Worm (Caenorhabditis elegans) whole organism, young adult: Measurements from ENCODE around the gene tbg-1.

Source experiments
- B0035.1 ChIP-seq: sonication (generic microtip); optimal IDR thresholded peaks from 2 replicates; lab custom pipeline; 2016; ENCODE audit warnings: missing genetic modification characterization, mild to moderate bottlenecking, missing compliant biosample characterization, missing genotype, missing genetic modification reagents
- C17E4.6 ChIP-seq: fragments of 200-800 bp; sonication (Bioruptor generic); IDR thresholded peaks from 2 replicates; pipeline ENCODE4 v1.3.6; 2022; ENCODE audit warnings: missing genetic modification reagents, missing genetic modification characterization, missing compliant biosample characterization
- F22D6.2 ChIP-seq: sonication (generic microtip); optimal IDR thresholded peaks from 2 replicates; lab custom pipeline; 2016; ENCODE audit warnings: mild to moderate bottlenecking, missing genetic modification characterization, missing compliant biosample characterization
- F23B12.7 ChIP-seq: sonication (generic microtip); optimal IDR thresholded peaks from 2 replicates; lab custom pipeline; 2017; ENCODE audit warnings: missing genetic modification characterization, mild to moderate bottlenecking, missing compliant biosample characterization, antibody characterized with exemption, moderate library complexity; ENCODE audit not compliant: insufficient read depth
- F55B11.4 ChIP-seq: sonication (generic microtip); optimal IDR thresholded peaks from 2 replicates; lab custom pipeline; 2016; ENCODE audit warnings: missing compliant biosample characterization, missing genetic modification characterization, borderline replicate concordance; ENCODE audit not compliant: insufficient read depth
- K11D2.4 ChIP-seq: fragments of 200-800 bp; sonication (Bioruptor generic); IDR thresholded peaks from 2 replicates; pipeline ENCODE4 v1.3.6; 2022; ENCODE audit warnings: missing genetic modification reagents, missing genetic modification characterization, missing compliant biosample characterization
- Y53G8AR.9 ChIP-seq: fragments of 200-800 bp; sonication (Bioruptor generic); conservative IDR thresholded peaks from 2 replicates; pipeline ENCODE4 v1.3.6; 2022; ENCODE audit warnings: missing genetic modification reagents, missing genetic modification characterization, missing compliant biosample characterization
- Y56A3A.18 ChIP-seq: fragments of 200-800 bp; sonication (Bioruptor generic); IDR thresholded peaks from 2 replicates; pipeline ENCODE4 v1.3.6; 2022; ENCODE audit warnings: missing genetic modification reagents, missing genetic modification characterization, missing compliant biosample characterization
- Y95B8A.8 ChIP-seq: fragments of 200-800 bp; sonication (Bioruptor generic); IDR thresholded peaks from 2 replicates; pipeline ENCODE4 v1.3.6; 2022; ENCODE audit warnings: missing genetic modification reagents, missing genetic modification characterization, missing compliant biosample characterization
- aptf-2 ChIP-seq: fragments of 200-800 bp; sonication (Bioruptor generic); conservative IDR thresholded peaks from 2 replicates; pipeline ENCODE4 v1.3.6; 2022; ENCODE audit warnings: missing genetic modification reagents, missing genetic modification characterization, missing compliant biosample characterization
- dox-1 ChIP-seq: fragments of 200-800 bp; sonication (Bioruptor generic); IDR thresholded peaks from 2 replicates; pipeline ENCODE4 v1.3.6; 2022; ENCODE audit warnings: missing genetic modification reagents, missing genetic modification characterization, missing compliant biosample characterization
- dpl-1 ChIP-seq: fragments of 150-350 bp; optimal IDR thresholded peaks from 2 replicates; lab custom pipeline; 2014; ENCODE audit warnings: missing biosample characterization, missing genetic modification reagents, missing genetic modification characterization
- efl-1 ChIP-seq: fragments of 150-350 bp; optimal IDR thresholded peaks from 2 replicates; lab custom pipeline; 2014; ENCODE audit warnings: missing biosample characterization, missing genetic modification reagents, missing genetic modification characterization
- egrh-3 ChIP-seq: fragments of 200-800 bp; sonication (Bioruptor generic); IDR thresholded peaks from 2 replicates; pipeline ENCODE4 v1.3.6; 2022; ENCODE audit warnings: missing genetic modification reagents, missing genetic modification characterization, missing compliant biosample characterization
- gei-17 ChIP-seq: fragments of 200-800 bp; sonication (Bioruptor generic); optimal IDR thresholded peaks from 2 replicates; lab custom pipeline; 2018; ENCODE audit warnings: mild to moderate bottlenecking, missing genetic modification characterization, missing compliant biosample characterization
- hmg-1.2 ChIP-seq: fragments of 200-800 bp; sonication (Bioruptor generic); IDR thresholded peaks from 2 replicates; pipeline ENCODE4 v1.3.6; 2022; ENCODE audit warnings: missing genetic modification reagents, missing genetic modification characterization, missing compliant biosample characterization
- mxl-1 ChIP-seq: sonication (generic microtip); optimal IDR thresholded peaks from 2 replicates; lab custom pipeline; 2016; ENCODE audit warnings: missing genetic modification characterization, missing compliant biosample characterization
- nfya-1 ChIP-seq: sonication (generic microtip); optimal IDR thresholded peaks from 2 replicates; lab custom pipeline; 2017; ENCODE audit warnings: antibody characterized with exemption, missing compliant biosample characterization, missing genetic modification characterization, borderline replicate concordance; ENCODE audit not compliant: insufficient read depth
- nfyb-1 ChIP-seq: fragments of 200-800 bp; sonication (Bioruptor generic); IDR thresholded peaks from 2 replicates; pipeline ENCODE4 v1.3.6; 2022; ENCODE audit warnings: missing genetic modification reagents, missing genetic modification characterization, missing compliant biosample characterization
- nhr-120 ChIP-seq: fragments of 200-800 bp; sonication (Bioruptor generic); IDR thresholded peaks from 2 replicates; pipeline ENCODE4 v1.3.6; 2022; ENCODE audit warnings: missing genetic modification characterization, missing compliant biosample characterization
- nhr-80 ChIP-seq: sonication (generic microtip); optimal IDR thresholded peaks from 2 replicates; lab custom pipeline; 2016; ENCODE audit warnings: missing genetic modification characterization, missing compliant biosample characterization
- pha-4 ChIP-seq: fragments of 150-350 bp; sonication (generic microtip); optimal IDR thresholded peaks from 2 replicates; lab custom pipeline; 2014; ENCODE audit warnings: missing biosample characterization, missing genetic modification reagents, missing genetic modification characterization
- sdz-38 ChIP-seq: sonication (generic microtip); optimal IDR thresholded peaks from 2 replicates; lab custom pipeline; 2016; ENCODE audit warnings: missing genotype, missing genetic modification characterization, missing compliant biosample characterization
- snpc-1.1 ChIP-seq: sonication (generic microtip); optimal IDR thresholded peaks from 2 replicates; lab custom pipeline; 2017; ENCODE audit warnings: missing genetic modification characterization, mild to moderate bottlenecking, missing compliant biosample characterization, antibody characterized with exemption, moderate library complexity, missing genotype, missing genetic modification reagents; ENCODE audit not compliant: insufficient read depth
- snpc-3.4 ChIP-seq: sonication (generic microtip); optimal IDR thresholded peaks from 2 replicates; lab custom pipeline; 2017; ENCODE audit warnings: missing genetic modification characterization, mild to moderate bottlenecking, missing compliant biosample characterization, antibody characterized with exemption, moderate library complexity, missing genotype, missing genetic modification reagents
- unc-62 ChIP-seq: fragments of 150-350 bp; optimal IDR thresholded peaks from 2 replicates; lab custom pipeline; 2014; ENCODE audit warnings: missing biosample characterization, missing genetic modification reagents, missing genetic modification characterization
- zfh-2 ChIP-seq: fragments of 200-800 bp; sonication (Bioruptor generic); conservative IDR thresholded peaks from 2 replicates; pipeline ENCODE4 v1.3.6; 2022; ENCODE audit warnings: missing genetic modification reagents, missing genetic modification characterization, missing compliant biosample characterization
- ztf-18 ChIP-seq: sonication (generic microtip); optimal IDR thresholded peaks from 2 replicates; lab custom pipeline; 2016; ENCODE audit warnings: missing genotype, mild to moderate bottlenecking, missing genetic modification characterization, missing compliant biosample characterization
- ztf-25 ChIP-seq: fragments of 200-800 bp; sonication (Bioruptor generic); IDR thresholded peaks from 2 replicates; pipeline ENCODE4 v1.3.6; 2022; ENCODE audit warnings: missing genetic modification reagents, missing genetic modification characterization, missing compliant biosample characterization
- ztf-3 ChIP-seq: fragments of 200-800 bp; sonication (Bioruptor generic); optimal IDR thresholded peaks from 2 replicates; lab custom pipeline; 2018; ENCODE audit warnings: mild to moderate bottlenecking, missing genetic modification characterization, missing compliant biosample characterization
- ztf-6 ChIP-seq: fragments of 200-800 bp; sonication (Bioruptor generic); IDR thresholded peaks from 2 replicates; pipeline ENCODE4 v1.3.6; 2022; ENCODE audit warnings: missing genetic modification reagents, missing genetic modification characterization, missing compliant biosample characterization

The tbg-1 gene

ce11 chrIII:9651871-9652270 lies 22.9 kb upstream of the tbg-1 start, which contains the start of gene C15H7.3:
Gene C15H7.3 (minus strand): TSS chrIII:9651971.
- TF ChIP-seq ztf-3 (GFP tag; lab: Kevin White, UChicago) = no peak
- TF ChIP-seq, all 124 proteins: peak for 0

ce11 chrIII:9646440-9647021 lies 17.6 kb upstream of the tbg-1 start:
- TF ChIP-seq nhr-120 (GFP tag; lab: Robert Waterston, UW) (no peak), C17E4.6 (GFP tag; lab: Robert Waterston, UW) (no peak), hmg-1.2 (GFP tag; lab: Robert Waterston, UW) (no peak), ztf-18 (no peak), B0035.1 (tag; lab: Kevin White, UChicago) (no peak), Y53G8AR.9 (GFP tag; lab: Robert Waterston, UW) (no peak), efl-1 (GFP tag; lab: Kevin White, UChicago) (no peak), aptf-2 (GFP tag; lab: Robert Waterston, UW) (no peak), pha-4 (tag; lab: Kevin White, UChicago) (no peak)

- TF ChIP-seq dpl-1 (no peak), dox-1 (GFP tag; lab: Robert Waterston, UW) (no peak), snpc-1.1 (no peak), nfya-1 (tag; lab: Kevin White, UChicago) (no peak), sdz-38 (no peak), C17E4.6 (GFP tag; lab: Robert Waterston, UW) (no peak), Y56A3A.18 (GFP tag; lab: Robert Waterston, UW) (no peak), snpc-3.4 (no peak), F23B12.7 (tag; lab: Kevin White, UChicago) (no peak), ztf-25 (GFP tag; lab: Robert Waterston, UW) (no peak), nfyb-1 (GFP tag; lab: Robert Waterston, UW) (no peak), Y53G8AR.9 (GFP tag; lab: Robert Waterston, UW) (no peak), Y95B8A.8 (GFP tag; lab: Robert Waterston, UW) (no peak), ztf-6 (no peak), nhr-80 (tag; lab: Kevin White, UChicago) (no peak), F22D6.2 (tag; lab: Kevin White, UChicago) (no peak), F55B11.4 (tag; lab: Kevin White, UChicago) (no peak)
These were observed 16.1 kb upstream of the tbg-1 start for ce11 chrIII:9645099-9645498.

- no peak for TF ChIP-seq F22D6.2 (tag; lab: Kevin White, UChicago)
- no peak for TF ChIP-seq unc-62 (GFP tag; lab: Kevin White, UChicago)
- TF ChIP-seq mxl-1 (tag; lab: Kevin White, UChicago) = no peak
- TF ChIP-seq zfh-2 (GFP tag; lab: Robert Waterston, UW) = 0 out of 2 replicates have a peak, but pooled peaks have one; percentile 44
These were observed 13.2 kb upstream of the tbg-1 start for ce11 chrIII:9642110-9642509.

- TF ChIP-seq K11D2.4 = no peak
- TF ChIP-seq egrh-3 (GFP tag; lab: Robert Waterston, UW) = peak; percentile 38; the same call in 1 of the 2 replicates
- peak; percentile 85 for TF ChIP-seq zfh-2 (GFP tag; lab: Robert Waterston, UW)
- no peak for TF ChIP-seq gei-17 (GFP tag; lab: Kevin White, UChicago)
These were observed 10.5 kb upstream of the tbg-1 start for ce11 chrIII:9639281-9640050.
